Fruit fly (Drosophila melanogaster) whole organism, embryonic: ENCODE data around the gene CG45207.

Experiments used
- B-H2 ChIP-seq: fragments of 200-800 bp; sonication (Bioruptor generic); optimal IDR thresholded peaks from 2 replicates; lab custom pipeline; 2018; ENCODE audit warnings: missing biosample characterization, mild to moderate bottlenecking, missing genetic modification characterization
- CG1024 ChIP-seq: fragments of 200-800 bp; sonication (Bioruptor generic); IDR thresholded peaks from 2 replicates; pipeline ENCODE4 v1.3.6; 2022; ENCODE audit warnings: missing biosample characterization, missing genetic modification characterization
- CG10366 ChIP-seq: fragments of 200-800 bp; sonication (Bioruptor generic); IDR thresholded peaks from 2 replicates; pipeline ENCODE4 v1.3.6; 2022; ENCODE audit warnings: missing biosample characterization, missing genetic modification characterization
- CG11456 ChIP-seq: fragments of 200-800 bp; sonication (Bioruptor generic); IDR thresholded peaks from 3 replicates; pipeline ENCODE4 v1.3.6; 2022; ENCODE audit warnings: missing biosample characterization, missing genetic modification characterization
- CG12391 ChIP-seq: fragments of 200-800 bp; sonication (Bioruptor generic); optimal IDR thresholded peaks from 3 replicates; lab custom pipeline; 2018; ENCODE audit warnings: missing biosample characterization, mild to moderate bottlenecking, missing genetic modification characterization, moderate library complexity
- CG12659 ChIP-seq: fragments of 200-800 bp; sonication (Bioruptor generic); optimal IDR thresholded peaks from 3 replicates; lab custom pipeline; 2017; ENCODE audit warnings: mild to moderate bottlenecking, missing biosample characterization, missing genetic modification reagents, missing genetic modification characterization
- CG13287 ChIP-seq: fragments of 200-800 bp; sonication (Bioruptor generic); IDR thresholded peaks from 2 replicates; pipeline ENCODE4 v1.3.6; 2022; ENCODE audit warnings: missing biosample characterization, missing genetic modification characterization; ENCODE audit not compliant: partially characterized antibody
- CG13424 ChIP-seq: fragments of 200-800 bp; sonication (Bioruptor generic); optimal IDR thresholded peaks from 2 replicates; lab custom pipeline; 2019; ENCODE audit warnings: missing biosample characterization, mild to moderate bottlenecking, missing genetic modification characterization, moderate library complexity
- CG13894 ChIP-seq: fragments of 200-800 bp; sonication (Bioruptor generic); optimal IDR thresholded peaks from 3 replicates; lab custom pipeline; 2018; ENCODE audit warnings: missing biosample characterization, mild to moderate bottlenecking, missing genetic modification characterization, moderate library complexity
- CG17359 ChIP-seq: fragments of 200-800 bp; sonication (Bioruptor generic); optimal IDR thresholded peaks from 3 replicates; lab custom pipeline; 2018; ENCODE audit warnings: missing biosample characterization, mild to moderate bottlenecking, missing genetic modification characterization, moderate library complexity
- CG17385 ChIP-seq: fragments of 200-800 bp; sonication (Bioruptor generic); optimal IDR thresholded peaks from 3 replicates; lab custom pipeline; 2018; ENCODE audit warnings: missing biosample characterization, mild to moderate bottlenecking, missing genetic modification characterization
- CG17829 ChIP-seq: fragments of 200-800 bp; optimal IDR thresholded peaks from 2 replicates; lab custom pipeline; 2019; ENCODE audit warnings: missing biosample characterization, mild to moderate bottlenecking, missing genetic modification characterization, moderate library complexity
- CG2120 ChIP-seq: fragments of 200-800 bp; sonication (Bioruptor generic); optimal IDR thresholded peaks from 3 replicates; lab custom pipeline; 2016; ENCODE audit warnings: missing biosample characterization, missing genetic modification characterization
- CG30020 ChIP-seq: fragments of 200-800 bp; optimal IDR thresholded peaks from 2 replicates; lab custom pipeline; 2019; ENCODE audit warnings: missing biosample characterization, mild to moderate bottlenecking, missing genetic modification characterization, moderate library complexity
- CG34422 ChIP-seq: fragments of 200-800 bp; sonication (Bioruptor generic); IDR thresholded peaks from 3 replicates; pipeline ENCODE4 v1.3.6; 2022; ENCODE audit warnings: missing biosample characterization, missing genetic modification characterization
- CG42726 ChIP-seq: fragments of 200-800 bp; sonication (Bioruptor generic); IDR thresholded peaks from 2 replicates; pipeline ENCODE4 v1.3.6; 2022; ENCODE audit warnings: missing biosample characterization, missing genetic modification characterization; ENCODE audit not compliant: partially characterized antibody
- CG4820 ChIP-seq: fragments of 200-800 bp; sonication (Bioruptor generic); optimal IDR thresholded peaks from 3 replicates; lab custom pipeline; 2016; ENCODE audit warnings: missing biosample characterization, missing genetic modification characterization
- CG6683 ChIP-seq: fragments of 200-800 bp; sonication (Bioruptor generic); optimal IDR thresholded peaks from 2 replicates; lab custom pipeline; 2017; ENCODE audit warnings: missing biosample characterization, mild to moderate bottlenecking, missing genetic modification characterization, missing genetic modification reagents
- CG6765 ChIP-seq: fragments of 200-800 bp; sonication (Bioruptor generic); optimal IDR thresholded peaks from 3 replicates; lab custom pipeline; 2017; ENCODE audit warnings: missing biosample characterization, mild to moderate bottlenecking, missing genetic modification characterization
- CG7357 ChIP-seq: fragments of 200-800 bp; sonication (Bioruptor generic); IDR thresholded peaks from 3 replicates; pipeline ENCODE4 v1.3.6; 2022; ENCODE audit warnings: missing biosample characterization, missing genetic modification characterization
- CG9797 ChIP-seq: fragments of 200-800 bp; sonication (Bioruptor generic); optimal IDR thresholded peaks from 3 replicates; lab custom pipeline; 2018; ENCODE audit warnings: missing biosample characterization, mild to moderate bottlenecking, missing genetic modification characterization
- CTCF ChIP-seq: fragments of 200-800 bp; sonication (Bioruptor generic); optimal IDR thresholded peaks from 2 replicates; lab custom pipeline; 2017; ENCODE audit warnings: missing biosample characterization, mild to moderate bottlenecking, missing genetic modification characterization, moderate library complexity
- Fer1 ChIP-seq: fragments of 200-800 bp; sonication (Bioruptor generic); optimal IDR thresholded peaks from 2 replicates; lab custom pipeline; 2017; ENCODE audit warnings: missing biosample characterization, mild to moderate bottlenecking, missing genetic modification characterization
- HmgD ChIP-seq: fragments of 200-800 bp; sonication (Bioruptor generic); optimal IDR thresholded peaks from 3 replicates; lab custom pipeline; 2016; ENCODE audit warnings: missing biosample characterization, missing genetic modification characterization
- Scr ChIP-seq: fragments of 200-800 bp; sonication (Bioruptor generic); IDR thresholded peaks from 2 replicates; pipeline ENCODE4 v1.3.6; 2022; ENCODE audit warnings: missing biosample characterization, missing genetic modification characterization; ENCODE audit not compliant: partially characterized antibody
- az2 ChIP-seq: fragments of 200-800 bp; sonication (Bioruptor generic); optimal IDR thresholded peaks from 3 replicates; lab custom pipeline; 2016; ENCODE audit warnings: missing biosample characterization, missing genetic modification characterization
- bbx ChIP-seq: fragments of 200-800 bp; sonication (Bioruptor generic); IDR thresholded peaks from 2 replicates; pipeline ENCODE4 v1.3.6; 2022; ENCODE audit warnings: missing biosample characterization, missing genetic modification characterization; ENCODE audit not compliant: partially characterized antibody
- bsh ChIP-seq, 2 experiments: fragments of 200-800 bp; sonication (Bioruptor generic); optimal IDR thresholded peaks; 2 replicates each; lab custom pipeline; 2017 to 2018; ENCODE audit warnings: mild to moderate bottlenecking in 2 of 2, missing biosample characterization in 2 of 2, missing genetic modification characterization in 2 of 2, moderate library complexity in 1 of 2
- ci ChIP-seq: fragments of 200-800 bp; sonication (Bioruptor generic); IDR thresholded peaks from 3 replicates; pipeline ENCODE4 v1.3.6; 2022; ENCODE audit warnings: missing biosample characterization, missing genetic modification characterization
- corto ChIP-seq: fragments of 200-800 bp; sonication (Bioruptor generic); optimal IDR thresholded peaks from 2 replicates; lab custom pipeline; 2016; ENCODE audit warnings: missing biosample characterization, mild to moderate bottlenecking, missing genetic modification characterization, moderate library complexity
- crol ChIP-seq: fragments of 200-800 bp; sonication (Bioruptor generic); IDR thresholded peaks from 2 replicates; pipeline ENCODE4 v1.3.6; 2022; ENCODE audit warnings: missing biosample characterization, missing genetic modification characterization
- dpn ChIP-seq, 2 experiments: fragments of 200-800 bp; sonication (Bioruptor generic); optimal IDR thresholded peaks; 3 replicates each; lab custom pipeline; 2016; ENCODE audit warnings: missing biosample characterization in 2 of 2, missing genetic modification characterization in 2 of 2
- fd64A ChIP-seq: fragments of 200-800 bp; sonication (Bioruptor generic); optimal IDR thresholded peaks from 3 replicates; lab custom pipeline; 2018; ENCODE audit warnings: missing biosample characterization, mild to moderate bottlenecking, missing genetic modification characterization
- fu2 ChIP-seq: fragments of 200-800 bp; sonication (Bioruptor generic); optimal IDR thresholded peaks from 2 replicates; lab custom pipeline; 2016; ENCODE audit warnings: missing biosample characterization, missing genetic modification characterization
- gfzf ChIP-seq: fragments of 200-800 bp; sonication (Bioruptor generic); optimal IDR thresholded peaks from 2 replicates; lab custom pipeline; 2016; ENCODE audit warnings: missing biosample characterization, mild to moderate bottlenecking, missing genetic modification characterization, moderate library complexity
- kay ChIP-seq: fragments of 200-800 bp; sonication (Bioruptor generic); optimal IDR thresholded peaks from 2 replicates; lab custom pipeline; 2016; ENCODE audit warnings: missing biosample characterization, missing genetic modification characterization
- knrl ChIP-seq: fragments of 200-800 bp; sonication (Bioruptor generic); IDR thresholded peaks from 3 replicates; pipeline ENCODE4 v1.3.6; 2022; ENCODE audit warnings: missing biosample characterization, missing genetic modification characterization; ENCODE audit not compliant: partially characterized antibody
- lov ChIP-seq, 2 experiments: fragments of 200-800 bp in 1 of 2; fragments of >200 bp in 1 of 2; sonication (Bioruptor generic) in 1 of 2; IDR thresholded peaks in 1 of 2; optimal IDR thresholded peaks in 1 of 2; 2 replicates in 1 of 2; 3 replicates in 1 of 2; pipeline versions ENCODE4 v1.3.6 to Lab custom; 2017 to 2022; ENCODE audit warnings: missing biosample characterization in 1 of 2, missing genetic modification characterization in 1 of 2
- mirr ChIP-seq: fragments of 200-800 bp; sonication (Bioruptor generic); optimal IDR thresholded peaks from 3 replicates; lab custom pipeline; 2018; ENCODE audit warnings: missing biosample characterization, mild to moderate bottlenecking, missing genetic modification characterization
- nerfin-2 ChIP-seq: fragments of 200-800 bp; sonication (Bioruptor generic); IDR thresholded peaks from 2 replicates; pipeline ENCODE4 v1.3.6; 2022; ENCODE audit warnings: missing biosample characterization, missing genetic modification characterization; ENCODE audit not compliant: partially characterized antibody
- pan ChIP-seq, 4 experiments: fragments of >200 bp in 3 of 4; fragments of 200-800 bp in 1 of 4; sonication (Bioruptor generic) in 1 of 4; optimal IDR thresholded peaks in 3 of 4; IDR thresholded peaks in 1 of 4; 2 replicates each; pipeline versions ENCODE4 v1.3.6 to Lab custom; 2017 to 2022; ENCODE audit warnings: missing biosample characterization in 2 of 4, missing genetic modification characterization in 2 of 4, mixed read lengths in 1 of 4
- prd ChIP-seq, 3 experiments: fragments of >200 bp in 2 of 3; fragments of 200-800 bp in 1 of 3; sonication (Bioruptor generic) in 1 of 3; optimal IDR thresholded peaks in 2 of 3; IDR thresholded peaks in 1 of 3; 2 replicates in 2 of 3; 3 replicates in 1 of 3; pipeline versions ENCODE4 v1.3.6 to Lab custom; 2017 to 2022; ENCODE audit warnings: missing biosample characterization in 1 of 3, missing genetic modification characterization in 1 of 3
- slbo ChIP-seq: fragments of 200-800 bp; sonication (Bioruptor generic); IDR thresholded peaks from 2 replicates; pipeline ENCODE4 v1.3.6; 2022; ENCODE audit warnings: missing biosample characterization, missing genetic modification characterization
- sna ChIP-seq: fragments of 200-800 bp; sonication (Bioruptor generic); IDR thresholded peaks from 2 replicates; pipeline ENCODE4 v1.3.6; 2022; ENCODE audit warnings: missing biosample characterization, missing genetic modification characterization; ENCODE audit not compliant: partially characterized antibody
- zfh1 ChIP-seq: fragments of 200-800 bp; sonication (Bioruptor generic); IDR thresholded peaks from 3 replicates; pipeline ENCODE4 v1.3.6; 2022; ENCODE audit warnings: missing biosample characterization, missing genetic modification characterization

Gene CG45207

dm6 chr3R:15803502-15804461, 28.6 kb upstream of the CG45207 start, which contains the start of gene alpha-Man-IIb (continued):
- TF ChIP-seq slbo (GFP tag; lab: Robert Waterston, UW) (peak; percentile 50; the same call in 1 of the 2 replicates), gfzf (GFP tag; lab: Kevin White, UChicago) (peak; percentile 84), CG12659 (peak; percentile 77), CG10366 (GFP tag; lab: Robert Waterston, UW) (peak; percentile 12; the same call in 1 of the 2 replicates), az2 (GFP tag; lab: Kevin White, UChicago) (no peak), CG11456 (GFP tag; lab: Robert Waterston, UW) (peak; percentile 23; the same call in 1 of the 3 replicates), knrl (GFP tag; lab: Robert Waterston, UW) (peak; percentile 83; the same call in 2 of the 3 replicates), pan (optimal IDR thresholded peaks at IDR 0.05; lab: Kevin White, UChicago) (no peak), pan (GFP tag; optimal IDR thresholded peaks at IDR 0.05 in 1 of 2, IDR thresholded peaks at IDR 0.05 in 1 of 2) (peak in 1 of 2 experiments; percentile 48), fu2 (GFP tag; lab: Kevin White, UChicago) (no peak), ci (GFP tag; lab: Robert Waterston, UW) (no peak; the same call in 1 of the 3 replicates), CTCF (GFP tag; lab: Kevin White, UChicago) (peak; percentile 96), mirr (GFP tag; lab: Kevin White, UChicago) (peak; percentile 9), CG12391 (peak; percentile 33), CG1024 (GFP tag; lab: Robert Waterston, UW) (peak; percentile 48), CG17359 (tag; lab: Kevin White, UChicago) (peak; percentile 23), CG7357 (no peak), CG17385 (GFP tag; lab: Kevin White, UChicago) (peak; percentile 25), HmgD (GFP tag; lab: Kevin White, UChicago) (no peak), kay (peak; percentile 33), sna (GFP tag; lab: Robert Waterston, UW) (peak; percentile 89), B-H2 (GFP tag; lab: Kevin White, UChicago) (no peak), bsh (GFP tag; optimal IDR thresholded peaks at IDR 0.05; lab: Kevin White, UChicago) (peak; percentile 4 to 33), CG4820 (GFP tag; lab: Kevin White, UChicago) (peak; percentile 20), CG2120 (peak; percentile 9), nerfin-2 (GFP tag; lab: Robert Waterston, UW) (peak; percentile 69), zfh1 (GFP tag; lab: Robert Waterston, UW) (peak; percentile 55; the same call in 1 of the 3 replicates), Fer1 (GFP tag; lab: Kevin White, UChicago) (peak; percentile 4), prd (optimal IDR thresholded peaks at IDR 0.05; lab: Kevin White, UChicago) (no peak), prd (GFP tag; IDR thresholded peaks at IDR 0.05; lab: Robert Waterston, UW) (0 out of 3 replicates have a peak, but pooled peaks have one; percentile 5), CG6765 (GFP tag; lab: Kevin White, UChicago) (peak; percentile 31), CG6683 (GFP tag; lab: Kevin White, UChicago) (no peak), lov (optimal IDR thresholded peaks at IDR 0.05; lab: Kevin White, UChicago) (no peak), lov (GFP tag; IDR thresholded peaks at IDR 0.05; lab: Robert Waterston, UW) (peak; percentile 51; the same call in 1 of the 3 replicates), CG13424 (tag; lab: Kevin White, UChicago) (no peak), crol (GFP tag; lab: Robert Waterston, UW) (no peak), CG30020 (tag; lab: Kevin White, UChicago) (peak; percentile 25), CG34422 (peak; percentile 84; the same call in 1 of the 3 replicates), CG13894 (tag; lab: Kevin White, UChicago) (peak; percentile 6), CG17829 (tag; lab: Kevin White, UChicago) (peak; percentile 18), Scr (GFP tag; lab: Robert Waterston, UW) (peak; percentile 89), dpn (GFP tag; optimal IDR thresholded peaks at IDR 0.05; lab: Kevin White, UChicago) (no peak), bbx (GFP tag; lab: Robert Waterston, UW) (peak; percentile 74), fd64A (peak; percentile 52), CG42726 (GFP tag; lab: Robert Waterston, UW) (peak; percentile 62; the same call in 1 of the 2 replicates), corto (no peak), CG13287 (GFP tag; lab: Robert Waterston, UW) (peak; percentile 91), CG9797 (peak; percentile 81)
